Worm (Caenorhabditis elegans) whole organism, L1 larva: ENCODE results near the gene frpr-3.

Experiments used
- C34B4.2 ChIP-seq: sonication (generic microtip); optimal IDR thresholded peaks from 2 replicates; lab custom pipeline; 2017; ENCODE audit warnings: mild to moderate bottlenecking, missing genetic modification characterization, missing compliant biosample characterization
- aha-1 ChIP-seq: fragments of 150-350 bp; optimal IDR thresholded peaks from 2 replicates; lab custom pipeline; 2014; ENCODE audit warnings: missing biosample characterization, missing genetic modification characterization
- alr-1 ChIP-seq: fragments of 200-800 bp; sonication (Bioruptor generic); optimal IDR thresholded peaks from 2 replicates; lab custom pipeline; 2018; ENCODE audit warnings: borderline replicate concordance, mild to moderate bottlenecking, missing genetic modification characterization, missing compliant biosample characterization
- blmp-1 ChIP-seq: fragments of 150-350 bp; optimal IDR thresholded peaks from 2 replicates; lab custom pipeline; 2014; ENCODE audit warnings: missing biosample characterization, missing genetic modification characterization
- ceh-82 ChIP-seq, 3 experiments: fragments of 150-350 bp in 1 of 3; sonication (generic microtip) in 2 of 3; optimal IDR thresholded peaks; 2 replicates each; lab custom pipeline; 2014 to 2017; ENCODE audit warnings: missing biosample characterization in 3 of 3, missing genetic modification characterization in 3 of 3
- dpl-1 ChIP-seq, 3 experiments: fragments of 150-350 bp in 2 of 3; sonication (generic microtip) in 1 of 3; optimal IDR thresholded peaks; 2 replicates each; lab custom pipeline; 2014 to 2017; ENCODE audit warnings: missing biosample characterization in 3 of 3, missing genetic modification characterization in 3 of 3, missing genetic modification reagents in 3 of 3
- efl-1 ChIP-seq, 4 experiments: fragments of 150-350 bp; optimal IDR thresholded peaks in 3 of 4; peaks in 1 of 4; 1 replicate in 1 of 4; 2 replicates in 3 of 4; lab custom pipeline; 2014; ENCODE audit warnings: missing biosample characterization in 2 of 4, missing genetic modification characterization in 2 of 4, missing genetic modification reagents in 2 of 4
- efl-3 ChIP-seq: fragments of 200-800 bp; sonication (Bioruptor generic); optimal IDR thresholded peaks from 2 replicates; lab custom pipeline; 2018; ENCODE audit warnings: mild to moderate bottlenecking, missing genetic modification characterization, missing compliant biosample characterization
- egl-27 ChIP-seq, 2 experiments: fragments of 150-350 bp in 1 of 2; sonication (generic microtip); optimal IDR thresholded peaks; 3 replicates each; lab custom pipeline; 2017 to 2018; ENCODE audit warnings: missing biosample characterization in 2 of 2, missing genetic modification characterization in 2 of 2, missing genetic modification reagents in 2 of 2
- elt-2 ChIP-seq: sonication (generic microtip); optimal IDR thresholded peaks from 2 replicates; lab custom pipeline; 2016; ENCODE audit warnings: missing genetic modification characterization, mild to moderate bottlenecking, inconsistent platforms, missing compliant biosample characterization, missing genetic modification reagents
- ets-5 ChIP-seq: fragments of 200-800 bp; sonication (Bioruptor generic); IDR thresholded peaks from 2 replicates; pipeline ENCODE4 v1.3.6; 2022; ENCODE audit warnings: missing genetic modification characterization, missing compliant biosample characterization
- fkh-4 ChIP-seq: sonication (generic microtip); optimal IDR thresholded peaks from 2 replicates; lab custom pipeline; 2016; ENCODE audit warnings: missing compliant biosample characterization, missing genetic modification characterization, borderline replicate concordance
- fos-1 ChIP-seq: fragments of 150-350 bp; optimal IDR thresholded peaks from 2 replicates; lab custom pipeline; 2014; ENCODE audit warnings: missing biosample characterization, missing genetic modification characterization
- hlh-17 ChIP-seq: fragments of 200-800 bp; sonication (Bioruptor generic); optimal IDR thresholded peaks from 2 replicates; lab custom pipeline; 2018; ENCODE audit warnings: missing genetic modification characterization, mild to moderate bottlenecking, missing compliant biosample characterization, moderate library complexity, borderline replicate concordance
- isw-1 ChIP-seq: fragments of 200-800 bp; sonication (Bioruptor generic); IDR thresholded peaks from 2 replicates; pipeline ENCODE4 v1.3.6; 2022; ENCODE audit warnings: missing genetic modification characterization, missing compliant biosample characterization
- lin-14 ChIP-seq: fragments of 200-800 bp; sonication (Bioruptor generic); optimal IDR thresholded peaks from 2 replicates; lab custom pipeline; 2018; ENCODE audit warnings: mild to moderate bottlenecking, missing genetic modification characterization, moderate library complexity, missing compliant biosample characterization
- lir-3 ChIP-seq: sonication (generic microtip); optimal IDR thresholded peaks from 2 replicates; lab custom pipeline; 2016; ENCODE audit warnings: mild to moderate bottlenecking, missing genetic modification characterization, moderate library complexity, missing compliant biosample characterization; ENCODE audit not compliant: poor library complexity
- lsy-2 ChIP-seq, 2 experiments: fragments of 150-350 bp; optimal IDR thresholded peaks; 2 replicates each; lab custom pipeline; 2014; ENCODE audit warnings: missing biosample characterization in 2 of 2, missing genetic modification characterization in 2 of 2
- mab-9 ChIP-seq: fragments of 200-800 bp; sonication (Bioruptor generic); IDR thresholded peaks from 2 replicates; pipeline ENCODE4 v1.3.6; 2022; ENCODE audit warnings: missing genetic modification reagents, missing genetic modification characterization, missing compliant biosample characterization
- nhr-12 ChIP-seq: sonication (generic microtip); optimal IDR thresholded peaks from 2 replicates; lab custom pipeline; 2017; ENCODE audit warnings: missing biosample characterization, missing genetic modification characterization
- nhr-28 ChIP-seq: fragments of 150-350 bp; optimal IDR thresholded peaks from 2 replicates; lab custom pipeline; 2014; ENCODE audit warnings: missing biosample characterization, missing genetic modification characterization
- nhr-84 ChIP-seq: sonication (generic microtip); optimal IDR thresholded peaks from 2 replicates; lab custom pipeline; 2017; ENCODE audit warnings: missing biosample characterization, missing genetic modification characterization
- nhr-85 ChIP-seq: sonication (generic microtip); peaks from one replicate; lab custom pipeline; 2016; ENCODE audit warnings: missing genetic modification characterization, inconsistent platforms, missing compliant biosample characterization
- nhr-90 ChIP-seq: sonication (generic microtip); optimal IDR thresholded peaks from 2 replicates; lab custom pipeline; 2016; ENCODE audit warnings: mild to moderate bottlenecking, missing genetic modification characterization, missing compliant biosample characterization; ENCODE audit not compliant: poor library complexity
- pag-3 ChIP-seq: sonication (generic microtip); optimal IDR thresholded peaks from 2 replicates; lab custom pipeline; 2017; ENCODE audit warnings: missing genetic modification characterization, mild to moderate bottlenecking, missing compliant biosample characterization, antibody characterized with exemption, borderline replicate concordance; ENCODE audit not compliant: insufficient read depth
- skn-1 ChIP-seq: fragments of 150-350 bp; optimal IDR thresholded peaks from 2 replicates; lab custom pipeline; 2014; ENCODE audit warnings: missing biosample characterization, missing genetic modification characterization
- sptf-1 ChIP-seq: fragments of 150-350 bp; optimal IDR thresholded peaks from 2 replicates; lab custom pipeline; 2014; ENCODE audit warnings: missing biosample characterization, missing genetic modification characterization
- sup-37 ChIP-seq: fragments of 200-800 bp; sonication (Bioruptor generic); optimal IDR thresholded peaks from 2 replicates; lab custom pipeline; 2018; ENCODE audit warnings: mild to moderate bottlenecking, missing genetic modification characterization, missing compliant biosample characterization
- tbx-2 ChIP-seq: sonication (generic microtip); optimal IDR thresholded peaks from 2 replicates; lab custom pipeline; 2016; ENCODE audit warnings: missing genetic modification characterization, missing compliant biosample characterization
- unc-30 ChIP-seq: sonication (generic microtip); optimal IDR thresholded peaks from 2 replicates; lab custom pipeline; 2017; ENCODE audit warnings: missing biosample characterization, missing genetic modification characterization
- unc-86 ChIP-seq: sonication (generic microtip); optimal IDR thresholded peaks from 2 replicates; lab custom pipeline; 2016; ENCODE audit warnings: missing genetic modification characterization, missing compliant biosample characterization
- unc-98 ChIP-seq: fragments of 200-800 bp; sonication (Bioruptor generic); IDR thresholded peaks from 2 replicates; pipeline ENCODE4 v1.3.6; 2022; ENCODE audit warnings: missing genetic modification characterization, missing compliant biosample characterization
- zip-4 ChIP-seq: fragments of 200-800 bp; sonication (Bioruptor generic); optimal IDR thresholded peaks from 2 replicates; lab custom pipeline; 2018; ENCODE audit warnings: mild to moderate bottlenecking, missing genetic modification characterization, moderate library complexity, missing compliant biosample characterization
- ztf-4 ChIP-seq: fragments of 150-350 bp; optimal IDR thresholded peaks from 2 replicates; lab custom pipeline; 2014; ENCODE audit warnings: missing biosample characterization, missing genetic modification characterization

The frpr-3 gene

ce11 chrV:7739949-7740348 is 31.1 kb upstream of the frpr-3 start:
- TF ChIP-seq nhr-85 (tag; lab: Kevin White, UChicago) (peak; percentile 47), dpl-1 (GFP tag; optimal IDR thresholded peaks at IDR 0.05; lab: Kevin White, UChicago) (no peak), nhr-90 (no peak), efl-3 (no peak), pag-3 (tag; lab: Kevin White, UChicago) (no peak), blmp-1 (peak; percentile 28), tbx-2 (tag; lab: Kevin White, UChicago) (no peak), zip-4 (no peak), sup-37 (GFP tag; lab: Kevin White, UChicago) (no peak), lir-3 (tag; lab: Kevin White, UChicago) (no peak), egl-27 (tag; optimal IDR thresholded peaks at IDR 0.05; lab: Kevin White, UChicago) (no peak), unc-86 (tag; lab: Kevin White, UChicago) (no peak), ceh-82 (tag; optimal IDR thresholded peaks at IDR 0.05; lab: Kevin White, UChicago) (no peak)

DNA sequence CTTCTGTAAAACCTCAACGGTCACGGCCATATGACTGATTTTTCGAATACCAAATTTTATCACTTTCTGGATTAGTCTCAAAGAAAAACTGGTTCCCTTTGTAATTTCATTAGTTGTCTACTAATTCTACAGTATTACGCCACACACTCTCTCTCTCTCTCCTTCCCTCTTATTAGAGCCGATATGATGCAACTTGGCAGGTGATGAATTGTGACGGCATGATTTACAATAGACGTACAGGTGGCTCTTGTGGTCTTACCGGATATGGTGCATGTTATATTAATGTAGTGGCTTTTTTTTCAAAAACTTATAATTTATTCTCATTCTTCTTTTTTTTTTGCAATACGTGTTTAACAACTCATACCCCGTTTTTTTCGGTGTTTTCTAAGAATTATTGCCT is 29.1 kb upstream of the frpr-3 start:
- TF ChIP-seq ztf-4 (tag; lab: Kevin White, UChicago) (no peak), blmp-1 (peak; percentile 2), alr-1 (tag; lab: Kevin White, UChicago) (no peak), unc-30 (tag; lab: Kevin White, UChicago) (no peak), ets-5 (GFP tag; lab: Robert Waterston, UW) (no peak), nhr-84 (no peak), lsy-2 (tag; optimal IDR thresholded peaks at IDR 0.05; lab: Kevin White, UChicago) (no peak), fkh-4 (tag; lab: Kevin White, UChicago) (no peak), nhr-12 (tag; lab: Kevin White, UChicago) (no peak)

DNA sequence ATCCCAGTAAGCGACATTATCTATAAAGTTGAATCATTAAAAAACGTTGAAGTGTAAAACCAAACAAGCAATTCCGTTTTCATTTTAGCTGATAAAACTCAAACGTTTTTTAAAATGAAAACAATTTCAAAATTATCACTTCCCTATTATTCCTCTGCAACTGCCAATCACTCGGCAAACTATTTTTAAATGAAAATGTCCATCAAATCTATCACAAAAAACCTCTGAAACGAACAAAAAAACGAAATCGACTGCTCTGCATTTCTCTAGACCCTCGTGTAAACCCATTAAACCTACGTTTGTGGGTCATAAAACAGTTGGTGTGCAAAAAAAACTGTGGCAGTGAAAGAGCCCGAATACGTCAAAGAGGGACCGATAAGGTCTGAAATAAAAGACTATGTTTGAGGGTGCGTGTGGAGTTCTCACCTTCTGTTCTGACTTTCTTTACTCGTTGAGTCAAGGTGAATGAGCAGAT is 28.5 kb upstream of the frpr-3 start, which contains the start of gene fbxl-5:
TSS of gene fbxl-5 (plus strand) at position 425 of the 475 bp plus-strand sequence.
- TF ChIP-seq mab-9 (GFP tag; lab: Robert Waterston, UW) = no peak
- TF ChIP-seq lin-14 (GFP tag; lab: Kevin White, UChicago) = no peak
- no peak for TF ChIP-seq lsy-2 (tag; optimal IDR thresholded peaks at IDR 0.05; lab: Kevin White, UChicago)
- no peak for TF ChIP-seq skn-1 (tag; lab: Kevin White, UChicago)
- no peak for TF ChIP-seq nhr-28
- no peak for TF ChIP-seq fos-1 (tag; lab: Kevin White, UChicago)
- no peak for TF ChIP-seq aha-1 (tag; lab: Kevin White, UChicago)
- no peak for TF ChIP-seq unc-98 (GFP tag; lab: Robert Waterston, UW)
- no peak for TF ChIP-seq isw-1 (GFP tag; lab: Robert Waterston, UW)
- no peak for TF ChIP-seq hlh-17 (GFP tag; lab: Kevin White, UChicago)
- no peak for TF ChIP-seq C34B4.2 (tag; lab: Kevin White, UChicago)
- no peak for TF ChIP-seq sptf-1
- TF ChIP-seq blmp-1 = no peak

DNA sequence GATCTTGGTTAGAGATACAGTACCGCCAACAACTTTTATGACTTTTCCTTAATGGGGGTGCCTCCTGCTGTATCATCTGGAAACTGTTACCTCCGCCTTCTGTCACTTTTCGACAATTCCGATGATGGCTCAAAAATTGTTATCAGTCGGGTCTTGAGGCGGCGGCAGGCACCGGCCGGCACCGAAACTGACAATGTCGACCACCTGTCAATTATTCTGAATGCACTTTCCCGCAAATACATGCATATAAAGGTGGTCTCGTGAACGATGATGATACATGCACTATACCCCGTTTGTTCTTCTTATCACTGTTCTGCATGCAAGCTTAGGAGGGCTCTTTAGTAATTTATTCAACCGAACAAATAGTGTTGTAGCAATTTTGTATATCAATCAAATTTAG is 27.0 kb upstream of the frpr-3 start:
- peak; percentile 18 for TF ChIP-seq elt-2 (tag; lab: Kevin White, UChicago)
- TF ChIP-seq C34B4.2 (tag; lab: Kevin White, UChicago) = no peak
- no peak for TF ChIP-seq efl-1 (optimal IDR thresholded peaks at IDR 0.05; lab: Kevin White, UChicago)
- peak in 1 of 2 experiments; percentile 62 for TF ChIP-seq efl-1 (GFP tag; optimal IDR thresholded peaks at IDR 0.05 in 1 of 2; lab: Kevin White, UChicago)
